Worm (Caenorhabditis elegans): ENCODE measurements around the gene grl-1.

DNA sequence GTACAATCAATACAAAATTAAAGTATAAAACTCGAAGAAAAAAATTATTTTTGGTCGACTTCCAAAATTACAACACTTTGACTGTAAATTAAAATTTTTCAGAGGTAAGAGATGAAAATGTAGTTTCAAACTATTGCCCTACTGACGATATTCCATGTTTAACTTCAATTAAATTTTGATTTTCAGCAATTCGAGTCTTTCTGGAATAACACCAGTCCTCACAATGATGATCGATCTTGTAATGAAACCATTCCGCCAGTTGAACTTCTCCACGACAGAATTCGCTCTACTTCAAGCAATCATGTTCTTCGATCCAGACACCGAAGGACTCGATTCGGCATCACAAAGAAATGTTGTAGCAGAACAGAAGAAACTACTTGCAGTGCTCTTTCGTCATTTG lies 24.5 kb downstream of the grl-1 start:
- no peak for TF ChIP-seq lin-13 (tag; optimal IDR thresholded peaks at IDR 0.05)
- TF ChIP-seq lsy-2 (tag; optimal IDR thresholded peaks at IDR 0.05), result no peak
- TF ChIP-seq nhr-28 (tag; optimal IDR thresholded peaks at IDR 0.05), result no peak
- TF ChIP-seq cnd-1 (tag; optimal IDR thresholded peaks at IDR 0.05), result no peak
- no peak for TF ChIP-seq drap-1 (GFP tag; optimal IDR thresholded peaks at IDR 0.05)
- TF ChIP-seq pha-4 (tag; optimal IDR thresholded peaks at IDR 0.05), result no peak
- TF ChIP-seq tbx-8 (GFP tag; optimal IDR thresholded peaks at IDR 0.05), result no peak
- TF ChIP-seq unc-62 (GFP tag; optimal IDR thresholded peaks at IDR 0.05), result no peak
- no peak for TF ChIP-seq snpc-4 (tag; optimal IDR thresholded peaks at IDR 0.05)
- TF ChIP-seq unc-39 (tag; optimal IDR thresholded peaks at IDR 0.05), result no peak
- TF ChIP-seq blmp-1 (tag; optimal IDR thresholded peaks at IDR 0.05), result no peak
